Worm (Caenorhabditis elegans) whole organism, L1 larva: ENCODE data around the gene R12C12.6.
A peak's percentile ranks its signal among the peaks of the same experiment; 100 is the strongest.

Experiments used
- C04F5.9 ChIP-seq: sonication (generic microtip); optimal IDR thresholded peaks from 2 replicates; lab custom pipeline; 2016; ENCODE audit warnings: missing genetic modification characterization, missing compliant biosample characterization
- C16A3.4 ChIP-seq: fragments of 150-350 bp; optimal IDR thresholded peaks from 2 replicates; lab custom pipeline; 2014; ENCODE audit warnings: missing biosample characterization, missing genetic modification characterization
- C34B4.2 ChIP-seq: sonication (generic microtip); optimal IDR thresholded peaks from 2 replicates; lab custom pipeline; 2017; ENCODE audit warnings: mild to moderate bottlenecking, missing genetic modification characterization, missing compliant biosample characterization
- F16B12.6 ChIP-seq: fragments of 150-350 bp; optimal IDR thresholded peaks from 2 replicates; lab custom pipeline; 2014; ENCODE audit warnings: missing biosample characterization, missing genetic modification characterization
- Y116A8C.19 ChIP-seq: sonication (generic microtip); optimal IDR thresholded peaks from 2 replicates; lab custom pipeline; 2016; ENCODE audit warnings: missing compliant biosample characterization, missing genetic modification characterization, borderline replicate concordance
- alr-1 ChIP-seq: fragments of 200-800 bp; sonication (Bioruptor generic); optimal IDR thresholded peaks from 2 replicates; lab custom pipeline; 2018; ENCODE audit warnings: borderline replicate concordance, mild to moderate bottlenecking, missing genetic modification characterization, missing compliant biosample characterization
- aly-2 ChIP-seq: fragments of 150-350 bp; optimal IDR thresholded peaks from 2 replicates; lab custom pipeline; 2014; ENCODE audit warnings: missing biosample characterization, missing genetic modification characterization
- ceh-63 ChIP-seq: fragments of 200-800 bp; sonication (Bioruptor generic); optimal IDR thresholded peaks from 2 replicates; lab custom pipeline; 2018; ENCODE audit warnings: mild to moderate bottlenecking, missing genetic modification characterization, missing compliant biosample characterization
- ceh-8 ChIP-seq: fragments of 200-800 bp; sonication (Bioruptor generic); optimal IDR thresholded peaks from 2 replicates; lab custom pipeline; 2018; ENCODE audit warnings: mild to moderate bottlenecking, missing genetic modification characterization, moderate library complexity, missing compliant biosample characterization
- ceh-82 ChIP-seq, 3 experiments: fragments of 150-350 bp in 1 of 3; sonication (generic microtip) in 2 of 3; optimal IDR thresholded peaks; 2 replicates each; lab custom pipeline; 2014 to 2017; ENCODE audit warnings: missing biosample characterization in 3 of 3, missing genetic modification characterization in 3 of 3
- ceh-88 ChIP-seq: fragments of 200-800 bp; sonication (Bioruptor generic); IDR thresholded peaks from 2 replicates; pipeline ENCODE4 v1.3.6; 2022; ENCODE audit warnings: missing genetic modification characterization, missing compliant biosample characterization
- ceh-90 ChIP-seq: sonication (generic microtip); optimal IDR thresholded peaks from 2 replicates; lab custom pipeline; 2016; ENCODE audit warnings: missing genetic modification characterization, missing compliant biosample characterization
- dpl-1 ChIP-seq, 3 experiments: fragments of 150-350 bp in 2 of 3; sonication (generic microtip) in 1 of 3; optimal IDR thresholded peaks; 2 replicates each; lab custom pipeline; 2014 to 2017; ENCODE audit warnings: missing biosample characterization in 3 of 3, missing genetic modification characterization in 3 of 3, missing genetic modification reagents in 3 of 3
- efl-3 ChIP-seq: fragments of 200-800 bp; sonication (Bioruptor generic); optimal IDR thresholded peaks from 2 replicates; lab custom pipeline; 2018; ENCODE audit warnings: mild to moderate bottlenecking, missing genetic modification characterization, missing compliant biosample characterization
- elt-2 ChIP-seq: sonication (generic microtip); optimal IDR thresholded peaks from 2 replicates; lab custom pipeline; 2016; ENCODE audit warnings: missing genetic modification characterization, mild to moderate bottlenecking, inconsistent platforms, missing compliant biosample characterization, missing genetic modification reagents
- elt-3 ChIP-seq, 6 experiments: fragments of 150-350 bp in 1 of 6; sonication (generic microtip); optimal IDR thresholded peaks; 2 replicates each; lab custom pipeline; 2017 to 2018; ENCODE audit warnings: missing biosample characterization in 6 of 6, missing genetic modification characterization in 6 of 6, inconsistent platforms in 1 of 6
- ets-5 ChIP-seq: fragments of 200-800 bp; sonication (Bioruptor generic); IDR thresholded peaks from 2 replicates; pipeline ENCODE4 v1.3.6; 2022; ENCODE audit warnings: missing genetic modification characterization, missing compliant biosample characterization
- fkh-10 ChIP-seq: sonication (generic microtip); optimal IDR thresholded peaks from 2 replicates; lab custom pipeline; 2017; ENCODE audit warnings: missing biosample characterization, missing genetic modification reagents, missing genetic modification characterization
- fkh-4 ChIP-seq: sonication (generic microtip); optimal IDR thresholded peaks from 2 replicates; lab custom pipeline; 2016; ENCODE audit warnings: missing compliant biosample characterization, missing genetic modification characterization, borderline replicate concordance
- fkh-8 ChIP-seq: sonication (generic microtip); optimal IDR thresholded peaks from 2 replicates; lab custom pipeline; 2016; ENCODE audit warnings: mild to moderate bottlenecking, missing genetic modification characterization, missing compliant biosample characterization
- fos-1 ChIP-seq: fragments of 150-350 bp; optimal IDR thresholded peaks from 2 replicates; lab custom pipeline; 2014; ENCODE audit warnings: missing biosample characterization, missing genetic modification characterization
- grh-1 ChIP-seq: fragments of 200-800 bp; sonication (Bioruptor generic); IDR thresholded peaks from 2 replicates; pipeline ENCODE4 v1.3.6; 2022; ENCODE audit warnings: missing genetic modification reagents, missing genetic modification characterization, missing compliant biosample characterization
- hlh-17 ChIP-seq: fragments of 200-800 bp; sonication (Bioruptor generic); optimal IDR thresholded peaks from 2 replicates; lab custom pipeline; 2018; ENCODE audit warnings: missing genetic modification characterization, mild to moderate bottlenecking, missing compliant biosample characterization, moderate library complexity, borderline replicate concordance
- hpl-2 ChIP-seq: fragments of 150-350 bp; optimal IDR thresholded peaks from 2 replicates; lab custom pipeline; 2014; ENCODE audit warnings: missing biosample characterization, missing genetic modification reagents, missing genetic modification characterization
- irx-1 ChIP-seq: sonication (generic microtip); optimal IDR thresholded peaks from 2 replicates; lab custom pipeline; 2016; ENCODE audit warnings: missing genetic modification characterization, missing compliant biosample characterization
- isw-1 ChIP-seq: fragments of 200-800 bp; sonication (Bioruptor generic); IDR thresholded peaks from 2 replicates; pipeline ENCODE4 v1.3.6; 2022; ENCODE audit warnings: missing genetic modification characterization, missing compliant biosample characterization
- jun-1 ChIP-seq: fragments of 150-350 bp; optimal IDR thresholded peaks from 2 replicates; lab custom pipeline; 2014; ENCODE audit warnings: missing biosample characterization, missing genetic modification reagents, missing genetic modification characterization
- lin-13 ChIP-seq: fragments of 150-350 bp; optimal IDR thresholded peaks from 2 replicates; lab custom pipeline; 2014; ENCODE audit warnings: missing biosample characterization, missing genetic modification reagents, missing genetic modification characterization
- lin-14 ChIP-seq: fragments of 200-800 bp; sonication (Bioruptor generic); optimal IDR thresholded peaks from 2 replicates; lab custom pipeline; 2018; ENCODE audit warnings: mild to moderate bottlenecking, missing genetic modification characterization, moderate library complexity, missing compliant biosample characterization
- lin-35 ChIP-seq, 2 experiments: fragments of 150-350 bp; optimal IDR thresholded peaks; 2 replicates each; lab custom pipeline; 2014; ENCODE audit warnings: missing biosample characterization in 2 of 2, missing genetic modification characterization in 2 of 2, missing genetic modification reagents in 2 of 2
- lsy-2 ChIP-seq, 2 experiments: fragments of 150-350 bp; optimal IDR thresholded peaks; 2 replicates each; lab custom pipeline; 2014; ENCODE audit warnings: missing biosample characterization in 2 of 2, missing genetic modification characterization in 2 of 2
- mef-2 ChIP-seq: fragments of 150-350 bp; optimal IDR thresholded peaks from 2 replicates; lab custom pipeline; 2014; ENCODE audit warnings: missing biosample characterization, missing genetic modification characterization
- nhr-12 ChIP-seq: sonication (generic microtip); optimal IDR thresholded peaks from 2 replicates; lab custom pipeline; 2017; ENCODE audit warnings: missing biosample characterization, missing genetic modification characterization
- nhr-19 ChIP-seq: fragments of 200-800 bp; sonication (Bioruptor generic); conservative IDR thresholded peaks from 2 replicates; pipeline ENCODE4 v1.3.6; 2022; ENCODE audit warnings: missing genetic modification characterization, missing compliant biosample characterization
- nhr-20 ChIP-seq: sonication (generic microtip); optimal IDR thresholded peaks from 2 replicates; lab custom pipeline; 2016; ENCODE audit warnings: mild to moderate bottlenecking, missing genetic modification characterization, missing compliant biosample characterization
- nhr-237 ChIP-seq: fragments of 150-350 bp; optimal IDR thresholded peaks from 2 replicates; lab custom pipeline; 2014; ENCODE audit warnings: missing biosample characterization, missing genetic modification characterization
- nhr-28 ChIP-seq: fragments of 150-350 bp; optimal IDR thresholded peaks from 2 replicates; lab custom pipeline; 2014; ENCODE audit warnings: missing biosample characterization, missing genetic modification characterization
- nhr-84 ChIP-seq: sonication (generic microtip); optimal IDR thresholded peaks from 2 replicates; lab custom pipeline; 2017; ENCODE audit warnings: missing biosample characterization, missing genetic modification characterization
- nhr-85 ChIP-seq: sonication (generic microtip); peaks from one replicate; lab custom pipeline; 2016; ENCODE audit warnings: missing genetic modification characterization, inconsistent platforms, missing compliant biosample characterization
- pax-3 ChIP-seq: fragments of 200-800 bp; sonication (Bioruptor generic); optimal IDR thresholded peaks from 2 replicates; lab custom pipeline; 2018; ENCODE audit warnings: mild to moderate bottlenecking, missing genetic modification characterization, moderate library complexity, missing compliant biosample characterization
- rnt-1 ChIP-seq: sonication (generic microtip); optimal IDR thresholded peaks from 2 replicates; lab custom pipeline; 2016; ENCODE audit warnings: mild to moderate bottlenecking, missing genetic modification characterization, moderate library complexity, missing compliant biosample characterization
- snpc-4 ChIP-seq: fragments of 150-350 bp; optimal IDR thresholded peaks from 2 replicates; lab custom pipeline; 2014; ENCODE audit warnings: missing biosample characterization, missing genetic modification characterization
- snu-23 ChIP-seq: sonication (generic microtip); optimal IDR thresholded peaks from 2 replicates; lab custom pipeline; 2016; ENCODE audit warnings: missing genetic modification characterization, missing compliant biosample characterization
- sox-4 ChIP-seq: sonication (generic microtip); optimal IDR thresholded peaks from 2 replicates; lab custom pipeline; 2016; ENCODE audit warnings: missing genetic modification characterization, missing compliant biosample characterization
- sptf-1 ChIP-seq: fragments of 150-350 bp; optimal IDR thresholded peaks from 2 replicates; lab custom pipeline; 2014; ENCODE audit warnings: missing biosample characterization, missing genetic modification characterization
- sup-37 ChIP-seq: fragments of 200-800 bp; sonication (Bioruptor generic); optimal IDR thresholded peaks from 2 replicates; lab custom pipeline; 2018; ENCODE audit warnings: mild to moderate bottlenecking, missing genetic modification characterization, missing compliant biosample characterization
- unc-130 ChIP-seq: fragments of 150-350 bp; optimal IDR thresholded peaks from 2 replicates; lab custom pipeline; 2017; ENCODE audit warnings: missing biosample characterization, missing genetic modification characterization, inconsistent platforms
- unc-30 ChIP-seq: sonication (generic microtip); optimal IDR thresholded peaks from 2 replicates; lab custom pipeline; 2017; ENCODE audit warnings: missing biosample characterization, missing genetic modification characterization
- vab-15 ChIP-seq: sonication (generic microtip); optimal IDR thresholded peaks from 2 replicates; lab custom pipeline; 2017; ENCODE audit warnings: missing genotype, mild to moderate bottlenecking, missing genetic modification characterization, missing compliant biosample characterization
- xbp-1 ChIP-seq: sonication (generic microtip); optimal IDR thresholded peaks from 2 replicates; lab custom pipeline; 2016; ENCODE audit warnings: missing genetic modification characterization, missing compliant biosample characterization
- zip-4 ChIP-seq: fragments of 200-800 bp; sonication (Bioruptor generic); optimal IDR thresholded peaks from 2 replicates; lab custom pipeline; 2018; ENCODE audit warnings: mild to moderate bottlenecking, missing genetic modification characterization, moderate library complexity, missing compliant biosample characterization
- ztf-4 ChIP-seq: fragments of 150-350 bp; optimal IDR thresholded peaks from 2 replicates; lab custom pipeline; 2014; ENCODE audit warnings: missing biosample characterization, missing genetic modification characterization

R12C12.6 gene

ce11 chrII:6061495-6061894, 13.8 kb upstream of the R12C12.6 start:
- TF ChIP-seq snu-23 (peak; percentile 93), snpc-4 (tag; lab: Kevin White, UChicago) (peak; percentile 62), ets-5 (no peak), nhr-19 (GFP tag; lab: Robert Waterston, UW) (peak; percentile 93), sup-37 (GFP tag; lab: Kevin White, UChicago) (no peak), nhr-20 (peak; percentile 94), C16A3.4 (tag; lab: Kevin White, UChicago) (peak; percentile 58), C34B4.2 (peak; percentile 13), lin-35 (GFP tag; optimal IDR thresholded peaks at IDR 0.05; lab: Kevin White, UChicago) (peak; percentile 98), isw-1 (GFP tag; lab: Robert Waterston, UW) (peak; percentile 74), nhr-237 (no peak), unc-130 (tag; lab: Kevin White, UChicago) (peak; percentile 87), F16B12.6 (tag; lab: Kevin White, UChicago) (peak; percentile 43), hpl-2 (no peak), lsy-2 (tag; optimal IDR thresholded peaks at IDR 0.05; lab: Kevin White, UChicago) (peak; percentile 84 to 91), ceh-8 (GFP tag; lab: Kevin White, UChicago) (peak; percentile 84), fkh-10 (GFP tag; lab: Kevin White, UChicago) (no peak), ceh-88 (peak; percentile 82), rnt-1 (tag; lab: Kevin White, UChicago) (peak; percentile 99), Y116A8C.19 (tag; lab: Kevin White, UChicago) (peak; percentile 95), nhr-28 (tag; lab: Kevin White, UChicago) (no peak), aly-2 (tag; lab: Kevin White, UChicago) (peak; percentile 59), fos-1 (tag; lab: Kevin White, UChicago) (peak; percentile 1), elt-3 (tag; optimal IDR thresholded peaks at IDR 0.05; lab: Kevin White, UChicago) (peak in 2 of 6 experiments; percentile 75 to 80), grh-1 (GFP tag; lab: Robert Waterston, UW) (peak; percentile 81), jun-1 (tag; lab: Kevin White, UChicago) (peak; percentile 58), lin-14 (GFP tag; lab: Kevin White, UChicago) (peak; percentile 82), irx-1 (tag; lab: Kevin White, UChicago) (peak; percentile 96), ceh-63 (GFP tag; lab: Kevin White, UChicago) (no peak), fkh-8 (tag; lab: Kevin White, UChicago) (peak; percentile 73), zip-4 (GFP tag; lab: Kevin White, UChicago) (peak; percentile 57), unc-30 (no peak), mef-2 (tag; lab: Kevin White, UChicago) (no peak), alr-1 (tag; lab: Kevin White, UChicago) (no peak), lin-13 (GFP tag; lab: Kevin White, UChicago) (peak; percentile 68), dpl-1 (GFP tag; optimal IDR thresholded peaks at IDR 0.05; lab: Kevin White, UChicago) (peak; percentile 95 to 98 (median 97)), sox-4 (peak; percentile 96), nhr-12 (tag; lab: Kevin White, UChicago) (no peak), ceh-82 (tag; optimal IDR thresholded peaks at IDR 0.05; lab: Kevin White, UChicago) (peak; percentile 61 to 76 (median 71)), pax-3 (tag; lab: Kevin White, UChicago) (peak; percentile 93), efl-3 (GFP tag; lab: Kevin White, UChicago) (peak; percentile 73), ceh-90 (tag; lab: Kevin White, UChicago) (peak; percentile 97), C04F5.9 (tag; lab: Kevin White, UChicago) (peak; percentile 94), sptf-1 (tag; lab: Kevin White, UChicago) (no peak), fkh-4 (tag; lab: Kevin White, UChicago) (peak; percentile 97), hlh-17 (peak; percentile 53), xbp-1 (peak; percentile 91), nhr-85 (tag; lab: Kevin White, UChicago) (peak; percentile 95), nhr-84 (tag; lab: Kevin White, UChicago) (no peak), vab-15 (tag; lab: Kevin White, UChicago) (peak; percentile 44), elt-2 (peak; percentile 82), ztf-4 (tag; lab: Kevin White, UChicago) (peak; percentile 76)
